Fruit fly (Drosophila melanogaster) whole organism, embryonic: Measurements from ENCODE around the gene Rm62.

Source experiments
- CG10209 ChIP-seq: fragments of 200-800 bp; sonication (Bioruptor generic); optimal IDR thresholded peaks from 3 replicates; lab custom pipeline; 2017; ENCODE audit warnings: missing biosample characterization, mild to moderate bottlenecking, missing genetic modification characterization, missing genetic modification reagents
- CG10366 ChIP-seq: fragments of 200-800 bp; sonication (Bioruptor generic); IDR thresholded peaks from 2 replicates; pipeline ENCODE4 v1.3.6; 2022; ENCODE audit warnings: missing biosample characterization, missing genetic modification characterization
- CG11456 ChIP-seq: fragments of 200-800 bp; sonication (Bioruptor generic); IDR thresholded peaks from 3 replicates; pipeline ENCODE4 v1.3.6; 2022; ENCODE audit warnings: missing biosample characterization, missing genetic modification characterization
- CG11504 ChIP-seq: fragments of 200-800 bp; sonication (Bioruptor generic); optimal IDR thresholded peaks from 3 replicates; lab custom pipeline; 2019; ENCODE audit warnings: missing biosample characterization, mild to moderate bottlenecking, missing genetic modification characterization, moderate library complexity
- CG12744 ChIP-seq: fragments of 200-800 bp; sonication (Bioruptor generic); optimal IDR thresholded peaks from 2 replicates; lab custom pipeline; 2016; ENCODE audit warnings: missing biosample characterization, missing genetic modification characterization
- CG15073 ChIP-seq: fragments of 200-800 bp; sonication (Bioruptor generic); optimal IDR thresholded peaks from 2 replicates; lab custom pipeline; 2016; ENCODE audit warnings: missing biosample characterization, missing genetic modification characterization
- CG18599 ChIP-seq: fragments of 200-800 bp; sonication (Bioruptor generic); optimal IDR thresholded peaks from 3 replicates; lab custom pipeline; 2017; ENCODE audit warnings: missing biosample characterization, missing genetic modification characterization, mild to moderate bottlenecking, moderate library complexity, missing genetic modification reagents
- CG2678 ChIP-seq: fragments of 200-800 bp; sonication (Bioruptor generic); optimal IDR thresholded peaks from 3 replicates; lab custom pipeline; 2019; ENCODE audit warnings: missing biosample characterization, mild to moderate bottlenecking, missing genetic modification characterization, moderate library complexity
- CG2712 ChIP-seq: fragments of 200-800 bp; optimal IDR thresholded peaks from 3 replicates; lab custom pipeline; 2019; ENCODE audit warnings: missing biosample characterization, mild to moderate bottlenecking, missing genetic modification characterization, moderate library complexity
- CG31388 ChIP-seq: fragments of 200-800 bp; sonication (Bioruptor generic); optimal IDR thresholded peaks from 2 replicates; lab custom pipeline; 2016; ENCODE audit warnings: missing biosample characterization, missing genetic modification characterization
- CG3163 ChIP-seq: fragments of 200-800 bp; sonication (Bioruptor generic); optimal IDR thresholded peaks from 3 replicates; lab custom pipeline; 2016; ENCODE audit warnings: missing biosample characterization, missing genetic modification characterization
- CG5953 ChIP-seq: fragments of 200-800 bp; sonication (Bioruptor generic); IDR thresholded peaks from 2 replicates; pipeline ENCODE4 v1.3.6; 2022; ENCODE audit warnings: missing biosample characterization, missing genetic modification characterization
- CG9932 ChIP-seq: fragments of 200-800 bp; sonication (Bioruptor generic); IDR thresholded peaks from 2 replicates; pipeline ENCODE4 v1.3.6; 2022; ENCODE audit warnings: missing biosample characterization, missing genetic modification characterization
- Doc3 ChIP-seq: fragments of 200-800 bp; sonication (Bioruptor generic); IDR thresholded peaks from 3 replicates; pipeline ENCODE4 v1.3.6; 2022; ENCODE audit warnings: missing biosample characterization, missing genetic modification characterization; ENCODE audit not compliant: partially characterized antibody
- E2f2 ChIP-seq: fragments of 200-800 bp; sonication (Bioruptor generic); IDR thresholded peaks from 2 replicates; pipeline ENCODE4 v1.3.6; 2022; ENCODE audit warnings: missing biosample characterization, missing genetic modification characterization
- GATAe ChIP-seq: fragments of 200-800 bp; sonication (Bioruptor generic); conservative IDR thresholded peaks from 2 replicates; pipeline ENCODE4 v1.3.6; 2022; ENCODE audit warnings: missing biosample characterization, missing genetic modification characterization
- Gsc ChIP-seq: fragments of 200-800 bp; sonication (Bioruptor generic); IDR thresholded peaks from 2 replicates; pipeline ENCODE4 v1.3.6; 2022; ENCODE audit warnings: missing biosample characterization, missing genetic modification characterization
- Hr39 ChIP-seq: fragments of >200 bp; optimal IDR thresholded peaks from 2 replicates; lab custom pipeline; 2017
- Nf-YA ChIP-seq: fragments of 200-800 bp; sonication (Bioruptor generic); IDR thresholded peaks from 2 replicates; pipeline ENCODE4 v1.3.6; 2022; ENCODE audit warnings: missing biosample characterization, missing genetic modification characterization
- Taf1 ChIP-seq: fragments of 200-800 bp; sonication (Bioruptor generic); IDR thresholded peaks from 2 replicates; pipeline ENCODE4 v1.3.6; 2022; ENCODE audit warnings: missing biosample characterization, missing genetic modification characterization
- abd-A ChIP-seq: fragments of 200-800 bp; sonication (Bioruptor generic); optimal IDR thresholded peaks from 3 replicates; lab custom pipeline; 2019; ENCODE audit warnings: missing biosample characterization, mild to moderate bottlenecking, missing genetic modification characterization, moderate library complexity
- br ChIP-seq: fragments of >200 bp; optimal IDR thresholded peaks from 2 replicates; lab custom pipeline; 2017
- chinmo ChIP-seq: fragments of 200-800 bp; sonication (Bioruptor generic); IDR thresholded peaks from 4 replicates; pipeline ENCODE4 v1.3.6; 2022; ENCODE audit warnings: missing biosample characterization, missing genetic modification characterization; ENCODE audit not compliant: partially characterized antibody
- crol ChIP-seq: fragments of 200-800 bp; sonication (Bioruptor generic); IDR thresholded peaks from 2 replicates; pipeline ENCODE4 v1.3.6; 2022; ENCODE audit warnings: missing biosample characterization, missing genetic modification characterization
- crp ChIP-seq, 2 experiments: fragments of 200-800 bp; sonication (Bioruptor generic); optimal IDR thresholded peaks; 2 replicates in 1 of 2; 3 replicates in 1 of 2; lab custom pipeline; 2017; ENCODE audit warnings: missing biosample characterization in 2 of 2, missing genetic modification characterization in 2 of 2, mild to moderate bottlenecking in 1 of 2, moderate library complexity in 1 of 2
- exex ChIP-seq: fragments of 200-800 bp; sonication (Bioruptor generic); optimal IDR thresholded peaks from 4 replicates; lab custom pipeline; 2018; ENCODE audit warnings: missing biosample characterization, mild to moderate bottlenecking, missing genetic modification characterization, moderate library complexity
- fd3F ChIP-seq: fragments of 200-800 bp; sonication (Bioruptor generic); optimal IDR thresholded peaks from 2 replicates; lab custom pipeline; 2018; ENCODE audit warnings: missing biosample characterization, mild to moderate bottlenecking, missing genetic modification characterization, moderate library complexity
- gce ChIP-seq: fragments of 200-800 bp; sonication (Bioruptor generic); IDR thresholded peaks from 3 replicates; pipeline ENCODE4 v1.3.6; 2022; ENCODE audit warnings: missing biosample characterization, missing genetic modification characterization
- gem ChIP-seq: fragments of 200-800 bp; sonication (Bioruptor generic); optimal IDR thresholded peaks from 2 replicates; lab custom pipeline; 2019; ENCODE audit warnings: missing biosample characterization, mild to moderate bottlenecking, missing genetic modification characterization, moderate library complexity
- hkb ChIP-seq, 2 experiments: fragments of 200-800 bp in 1 of 2; fragments of >200 bp in 1 of 2; sonication (Bioruptor generic) in 1 of 2; IDR thresholded peaks in 1 of 2; optimal IDR thresholded peaks in 1 of 2; 2 replicates each; pipeline versions ENCODE4 v1.3.6 to Lab custom; 2017 to 2022; ENCODE audit warnings: missing biosample characterization in 1 of 2, missing genetic modification characterization in 1 of 2
- insv ChIP-seq, 2 experiments: fragments of 200-800 bp; sonication (Bioruptor generic); optimal IDR thresholded peaks; 3 replicates each; lab custom pipeline; 2016 to 2018; ENCODE audit warnings: missing biosample characterization in 2 of 2, missing genetic modification characterization in 2 of 2
- jumu ChIP-seq: fragments of 200-800 bp; sonication (Bioruptor generic); optimal IDR thresholded peaks from 3 replicates; lab custom pipeline; 2016; ENCODE audit warnings: missing biosample characterization, missing genetic modification characterization
- lola ChIP-seq, 3 experiments: fragments of >200 bp in 2 of 3; fragments of 200-800 bp in 1 of 3; sonication (Bioruptor generic) in 1 of 3; optimal IDR thresholded peaks; 2 replicates each; lab custom pipeline; 2017 to 2019; ENCODE audit warnings: missing biosample characterization in 3 of 3, missing genetic modification characterization in 3 of 3, mild to moderate bottlenecking in 1 of 3, moderate library complexity in 1 of 3
- mirr ChIP-seq: fragments of 200-800 bp; sonication (Bioruptor generic); optimal IDR thresholded peaks from 3 replicates; lab custom pipeline; 2018; ENCODE audit warnings: missing biosample characterization, mild to moderate bottlenecking, missing genetic modification characterization
- pros ChIP-seq: fragments of 200-800 bp; sonication (Bioruptor generic); optimal IDR thresholded peaks from 3 replicates; lab custom pipeline; 2019; ENCODE audit warnings: missing biosample characterization, mild to moderate bottlenecking, missing genetic modification characterization, moderate library complexity
- pum ChIP-seq: fragments of 200-800 bp; sonication (Bioruptor generic); optimal IDR thresholded peaks from 2 replicates; lab custom pipeline; 2016; ENCODE audit warnings: missing biosample characterization, missing genetic modification characterization
- sug ChIP-seq: fragments of 200-800 bp; optimal IDR thresholded peaks from 2 replicates; lab custom pipeline; 2019; ENCODE audit warnings: missing biosample characterization, mild to moderate bottlenecking, missing genetic modification characterization, moderate library complexity
- toy ChIP-seq: fragments of 200-800 bp; sonication (Bioruptor generic); IDR thresholded peaks from 2 replicates; pipeline ENCODE4 v1.3.6; 2022; ENCODE audit warnings: missing biosample characterization, missing genetic modification characterization
- vvl ChIP-seq: fragments of 200-800 bp; sonication (Bioruptor generic); IDR thresholded peaks from 2 replicates; pipeline ENCODE4 v1.3.6; 2022; ENCODE audit warnings: missing biosample characterization, missing genetic modification characterization
- zen2 ChIP-seq: fragments of 200-800 bp; sonication (Bioruptor generic); IDR thresholded peaks from 3 replicates; pipeline ENCODE4 v1.3.6; 2022; ENCODE audit warnings: missing biosample characterization, missing genetic modification characterization; ENCODE audit not compliant: partially characterized antibody

Rm62 gene

dm6 chr3R:5998235-5998666 is 10.1 kb downstream of the Rm62 start (continued):
- TF ChIP-seq hkb (optimal IDR thresholded peaks at IDR 0.05; lab: Kevin White, UChicago) (no peak), hkb (GFP tag; IDR thresholded peaks at IDR 0.05; lab: Robert Waterston, UW) (peak; percentile 58), CG11456 (GFP tag; lab: Robert Waterston, UW) (no peak), CG2712 (tag; lab: Kevin White, UChicago) (peak; percentile 65), CG15073 (GFP tag; lab: Kevin White, UChicago) (no peak)
- TF ChIP-seq, all 482 proteins: peak for 174

dm6 chr3R:5997822-5998221 is 10.6 kb downstream of the Rm62 start:
- TF ChIP-seq mirr (peak; percentile 15), abd-A (tag; lab: Kevin White, UChicago) (peak; percentile 12), pum (GFP tag; lab: Kevin White, UChicago) (no peak), CG31388 (no peak), CG5953 (no peak), chinmo (GFP tag; lab: Robert Waterston, UW) (0 out of 4 replicates have a peak, but pooled peaks have one; percentile 48), crol (GFP tag; lab: Robert Waterston, UW) (peak; percentile 81), crp (GFP tag; optimal IDR thresholded peaks at IDR 0.05; lab: Kevin White, UChicago) (no peak), sug (tag; lab: Kevin White, UChicago) (peak; percentile 8), GATAe (GFP tag; lab: Robert Waterston, UW) (peak; percentile 53; the same call in 1 of the 2 replicates), toy (GFP tag; lab: Robert Waterston, UW) (no peak), zen2 (GFP tag; lab: Robert Waterston, UW) (no peak), pros (no peak), Gsc (no peak), exex (tag; lab: Kevin White, UChicago) (peak; percentile 10)

- TF ChIP-seq CG11504 (tag; lab: Kevin White, UChicago) (peak; percentile 7), Doc3 (GFP tag; lab: Robert Waterston, UW) (no peak), insv (GFP tag; optimal IDR thresholded peaks at IDR 0.05; lab: Kevin White, UChicago) (peak in 1 of 2 experiments; percentile 57), CG3163 (no peak), E2f2 (GFP tag; lab: Robert Waterston, UW) (no peak), gem (tag; lab: Kevin White, UChicago) (peak; percentile 13)
- TF ChIP-seq, all 482 proteins: peak for 3
Measured at dm6 chr3R:5995381-5995780, 13.0 kb downstream of the Rm62 start.

- TF ChIP-seq br (lab: Kevin White, UChicago) (no peak), CG9932 (no peak), Nf-YA (GFP tag; lab: Robert Waterston, UW) (no peak), CG18599 (GFP tag; lab: Kevin White, UChicago) (peak; percentile 11), fd3F (no peak), jumu (GFP tag; lab: Kevin White, UChicago) (no peak), CG10209 (GFP tag; lab: Kevin White, UChicago) (no peak), Hr39 (lab: Kevin White, UChicago) (no peak), CG2678 (peak; percentile 19), Taf1 (GFP tag; lab: Robert Waterston, UW) (no peak), CG11504 (tag; lab: Kevin White, UChicago) (peak; percentile 23), CG12744 (GFP tag; lab: Kevin White, UChicago) (no peak), vvl (GFP tag; lab: Robert Waterston, UW) (no peak), lola (GFP tag; optimal IDR thresholded peaks at IDR 0.05; lab: Kevin White, UChicago) (no peak), gce (GFP tag; lab: Robert Waterston, UW) (no peak), CG10366 (GFP tag; lab: Robert Waterston, UW) (no peak), gem (tag; lab: Kevin White, UChicago) (peak; percentile 18)
Measured at dm6 chr3R:5993857-5994256, 14.5 kb downstream of the Rm62 start.
